Worm (Caenorhabditis elegans) whole organism, L4 larva: Measurements from ENCODE around the gene M04G7.5.
A peak's percentile ranks its signal among the peaks of the same experiment; 100 is the strongest.

ENCODE experiments used
- Y48G9A.11 ChIP-seq: fragments of 200-800 bp; sonication (Bioruptor generic); IDR thresholded peaks from 2 replicates; pipeline ENCODE4 v1.3.6; 2022; ENCODE audit warnings: missing genetic modification reagents, missing genetic modification characterization, missing compliant biosample characterization
- Y75B8A.6 ChIP-seq: fragments of 200-800 bp; sonication (Bioruptor generic); IDR thresholded peaks from 2 replicates; pipeline ENCODE4 v1.3.6; 2022; ENCODE audit warnings: missing genetic modification reagents, missing genetic modification characterization, missing compliant biosample characterization
- aha-1 ChIP-seq: fragments of 150-350 bp; peaks from one replicate; lab custom pipeline; 2014; ENCODE audit warnings: missing biosample characterization, missing genetic modification characterization
- ama-1 ChIP-seq: fragments of 150-350 bp; optimal IDR thresholded peaks from 2 replicates; lab custom pipeline; 2014; ENCODE audit warnings: inconsistent platforms, mixed read lengths
- ceh-82 ChIP-seq: sonication (generic microtip); optimal IDR thresholded peaks from 2 replicates; lab custom pipeline; 2017; ENCODE audit warnings: missing biosample characterization, missing genetic modification characterization
- ces-1 ChIP-seq: fragments of 150-350 bp; sonication (generic microtip); optimal IDR thresholded peaks from 4 replicates; lab custom pipeline; 2014; ENCODE audit warnings: missing biosample characterization, missing genetic modification reagents, missing genetic modification characterization
- ctbp-1 ChIP-seq: fragments of 200-800 bp; sonication (Bioruptor generic); IDR thresholded peaks from 2 replicates; pipeline ENCODE4 v1.3.6; 2022; ENCODE audit warnings: missing genetic modification reagents, missing genetic modification characterization, missing compliant biosample characterization
- daf-16 ChIP-seq, 3 experiments: sonication (generic microtip); optimal IDR thresholded peaks; 2 replicates each; lab custom pipeline; 2016 to 2017; ENCODE audit warnings: missing genetic modification characterization in 3 of 3, missing genetic modification reagents in 3 of 3, mild to moderate bottlenecking in 2 of 3, missing compliant biosample characterization in 2 of 3, missing biosample characterization in 1 of 3, moderate library complexity in 1 of 3
- daf-8 ChIP-seq: fragments of 200-800 bp; sonication (Bioruptor generic); IDR thresholded peaks from 2 replicates; pipeline ENCODE4 v1.3.6; 2022; ENCODE audit warnings: missing genetic modification characterization, missing compliant biosample characterization
- dmd-9 ChIP-seq: fragments of 200-800 bp; sonication (Bioruptor generic); IDR thresholded peaks from 2 replicates; pipeline ENCODE4 v1.3.6; 2022; ENCODE audit warnings: missing genetic modification reagents, missing genetic modification characterization, missing compliant biosample characterization
- dpl-1 ChIP-seq: fragments of 150-350 bp; optimal IDR thresholded peaks from 2 replicates; lab custom pipeline; 2014; ENCODE audit warnings: missing biosample characterization, missing genetic modification reagents, missing genetic modification characterization
- dve-1 ChIP-seq: sonication (generic microtip); optimal IDR thresholded peaks from 2 replicates; lab custom pipeline; 2017; ENCODE audit warnings: antibody characterized with exemption, mild to moderate bottlenecking, missing genetic modification characterization, missing compliant biosample characterization; ENCODE audit not compliant: insufficient read depth
- egl-43 ChIP-seq: fragments of 200-800 bp; sonication (Bioruptor generic); IDR thresholded peaks from 2 replicates; pipeline ENCODE4 v1.3.6; 2022; ENCODE audit warnings: missing genetic modification reagents, missing genetic modification characterization, missing compliant biosample characterization
- fkh-10 ChIP-seq: fragments of 150-350 bp; optimal IDR thresholded peaks from 2 replicates; lab custom pipeline; 2014; ENCODE audit warnings: missing biosample characterization, missing genetic modification reagents, missing genetic modification characterization
- gei-8 ChIP-seq: fragments of 200-800 bp; sonication (Bioruptor generic); optimal IDR thresholded peaks from 2 replicates; lab custom pipeline; 2018; ENCODE audit warnings: mild to moderate bottlenecking, missing genetic modification characterization, missing compliant biosample characterization
- hlh-11 ChIP-seq: fragments of 200-800 bp; sonication (Bioruptor generic); optimal IDR thresholded peaks from 2 replicates; lab custom pipeline; 2018; ENCODE audit warnings: mild to moderate bottlenecking, missing genetic modification characterization, missing compliant biosample characterization
- hlh-30 ChIP-seq: sonication (generic microtip); optimal IDR thresholded peaks from 2 replicates; lab custom pipeline; 2017; ENCODE audit warnings: antibody characterized with exemption, mild to moderate bottlenecking, missing genetic modification characterization, missing compliant biosample characterization; ENCODE audit not compliant: insufficient read depth
- hmg-1.1 ChIP-seq: fragments of 200-800 bp; sonication (Bioruptor generic); IDR thresholded peaks from 2 replicates; pipeline ENCODE4 v1.3.6; 2022; ENCODE audit warnings: missing genetic modification reagents, missing genetic modification characterization, missing compliant biosample characterization
- lin-1 ChIP-seq: fragments of 200-800 bp; sonication (Bioruptor generic); IDR thresholded peaks from 2 replicates; pipeline ENCODE4 v1.3.6; 2022; ENCODE audit warnings: missing genetic modification reagents, missing genetic modification characterization, missing compliant biosample characterization
- lin-15B ChIP-seq: fragments of 150-350 bp; sonication (generic microtip); optimal IDR thresholded peaks from 3 replicates; lab custom pipeline; 2014; ENCODE audit warnings: missing biosample characterization, missing genetic modification characterization
- lin-38 ChIP-seq: fragments of 200-800 bp; sonication (Bioruptor generic); IDR thresholded peaks from 2 replicates; pipeline ENCODE4 v1.3.6; 2022; ENCODE audit warnings: missing genetic modification reagents, missing genetic modification characterization, missing compliant biosample characterization
- lir-3 ChIP-seq: sonication (generic microtip); optimal IDR thresholded peaks from 2 replicates; lab custom pipeline; 2016; ENCODE audit warnings: mild to moderate bottlenecking, missing genetic modification characterization, missing compliant biosample characterization
- mdl-1 ChIP-seq, 2 experiments: fragments of 150-350 bp in 1 of 2; sonication (generic microtip) in 1 of 2; optimal IDR thresholded peaks; 2 replicates each; lab custom pipeline; 2014 to 2017; ENCODE audit warnings: missing biosample characterization in 2 of 2, missing genetic modification characterization in 2 of 2
- mdt-29 ChIP-seq: fragments of 200-800 bp; sonication (Bioruptor generic); IDR thresholded peaks from 2 replicates; pipeline ENCODE4 v1.3.6; 2022; ENCODE audit warnings: missing genetic modification reagents, missing genetic modification characterization, missing compliant biosample characterization
- mes-2 ChIP-seq: sonication (generic microtip); optimal IDR thresholded peaks from 2 replicates; lab custom pipeline; 2016; ENCODE audit warnings: missing genotype, mild to moderate bottlenecking, missing genetic modification characterization, missing compliant biosample characterization; ENCODE audit not compliant: poor library complexity, severe bottlenecking
- mxl-2 ChIP-seq: fragments of 200-800 bp; sonication (Bioruptor generic); conservative IDR thresholded peaks from 2 replicates; pipeline ENCODE4 v1.3.6; 2022; ENCODE audit warnings: missing genetic modification reagents, missing genetic modification characterization, missing compliant biosample characterization
- nhr-102 ChIP-seq: sonication (generic microtip); optimal IDR thresholded peaks from 2 replicates; lab custom pipeline; 2016; ENCODE audit warnings: mild to moderate bottlenecking, missing genetic modification characterization, moderate library complexity, missing compliant biosample characterization
- nhr-11 ChIP-seq: fragments of 150-350 bp; optimal IDR thresholded peaks from 2 replicates; lab custom pipeline; 2014; ENCODE audit warnings: missing biosample characterization, missing genetic modification characterization
- nhr-28 ChIP-seq: fragments of 150-350 bp; optimal IDR thresholded peaks from 2 replicates; lab custom pipeline; 2014; ENCODE audit warnings: missing biosample characterization, missing genetic modification characterization
- nhr-77 ChIP-seq: fragments of 150-350 bp; optimal IDR thresholded peaks from 2 replicates; lab custom pipeline; 2014; ENCODE audit warnings: missing biosample characterization, missing genetic modification characterization
- pqm-1 ChIP-seq: sonication (generic microtip); optimal IDR thresholded peaks from 2 replicates; lab custom pipeline; 2017; ENCODE audit warnings: missing biosample characterization, missing genetic modification characterization
- rbr-2 ChIP-seq: sonication (generic microtip); optimal IDR thresholded peaks from 2 replicates; lab custom pipeline; 2016; ENCODE audit warnings: missing genotype, missing genetic modification characterization, missing compliant biosample characterization
- sdz-12 ChIP-seq: fragments of 200-800 bp; sonication (Bioruptor generic); optimal IDR thresholded peaks from 2 replicates; lab custom pipeline; 2018; ENCODE audit warnings: mild to moderate bottlenecking, missing genetic modification characterization, missing compliant biosample characterization
- snpc-1.2 ChIP-seq: fragments of 200-800 bp; sonication (Bioruptor generic); IDR thresholded peaks from 2 replicates; pipeline ENCODE4 v1.3.6; 2022; ENCODE audit warnings: missing genetic modification reagents, missing genetic modification characterization, missing compliant biosample characterization
- spr-1 ChIP-seq: sonication (generic microtip); optimal IDR thresholded peaks from 2 replicates; lab custom pipeline; 2016; ENCODE audit warnings: mild to moderate bottlenecking, missing genetic modification characterization, missing compliant biosample characterization
- unc-62 ChIP-seq, 3 experiments: fragments of 150-350 bp in 1 of 3; sonication (generic microtip); optimal IDR thresholded peaks in 2 of 3; peaks in 1 of 3; 1 replicate in 1 of 3; 2 replicates in 2 of 3; lab custom pipeline; 2014 to 2017; ENCODE audit warnings: missing biosample characterization in 3 of 3, missing genetic modification characterization in 3 of 3, missing genetic modification reagents in 3 of 3, missing genotype in 1 of 3

M04G7.5 gene

ce11 chrIV:410420-410891 lies 44.4 kb upstream of the M04G7.5 start, which contains the start of gene T07A9.12 (continued):
- TF ChIP-seq lin-38 (GFP tag; lab: Robert Waterston, UW) (peak; percentile 57), nhr-28 (tag; lab: Kevin White, UChicago) (peak; percentile 79), sdz-12 (GFP tag; lab: Kevin White, UChicago) (no peak), mdl-1 (tag; optimal IDR thresholded peaks at IDR 0.05; lab: Kevin White, UChicago) (peak; percentile 38 to 48), egl-43 (GFP tag; lab: Robert Waterston, UW) (no peak), dpl-1 (peak; percentile 68), pqm-1 (tag; lab: Kevin White, UChicago) (peak; percentile 42), spr-1 (tag; lab: Kevin White, UChicago) (no peak), nhr-102 (tag; lab: Kevin White, UChicago) (peak; percentile 4), hlh-30 (tag; lab: Kevin White, UChicago) (peak; percentile 47), dve-1 (tag; lab: Kevin White, UChicago) (peak; percentile 97), lir-3 (no peak), lin-1 (GFP tag; lab: Robert Waterston, UW) (0 out of 2 replicates have a peak, but pooled peaks have one; percentile 11), Y48G9A.11 (no peak), nhr-77 (tag; lab: Kevin White, UChicago) (peak; percentile 28), hlh-11 (tag; lab: Kevin White, UChicago) (peak; percentile 80), nhr-11 (tag; lab: Kevin White, UChicago) (peak; percentile 73), hmg-1.1 (GFP tag; lab: Robert Waterston, UW) (peak; percentile 85), gei-8 (GFP tag; lab: Kevin White, UChicago) (no peak), rbr-2 (tag; lab: Kevin White, UChicago) (peak; percentile 67)
- TF ChIP-seq, all 104 proteins: peak for 30

ce11 chrIV:419674-420073 lies 35.2 kb upstream of the M04G7.5 start, which contains the start of gene eri-1:
eri-1 (minus strand) TSS chrIV:419958.
- TF ChIP-seq mxl-2 (GFP tag; lab: Robert Waterston, UW), result no peak
- TF ChIP-seq snpc-1.2 (GFP tag; lab: Robert Waterston, UW), result peak; percentile 24; the same call in 1 of the 2 replicates
- TF ChIP-seq ama-1, result peak; percentile 6
- TF ChIP-seq mes-2 (tag; lab: Kevin White, UChicago), result peak; percentile 0
- peak; percentile 13 for TF ChIP-seq aha-1 (tag; lab: Kevin White, UChicago)
- 0 out of 2 replicates have a peak, but pooled peaks have one; percentile 12 for TF ChIP-seq mdt-29 (GFP tag; lab: Robert Waterston, UW)

- 0 out of 2 replicates have a peak, but pooled peaks have one; percentile 38 for TF ChIP-seq egl-43 (GFP tag; lab: Robert Waterston, UW)
- TF ChIP-seq fkh-10, result no peak
- TF ChIP-seq lin-38 (GFP tag; lab: Robert Waterston, UW), result no peak
- TF ChIP-seq ctbp-1 (GFP tag; lab: Robert Waterston, UW), result no peak
These were observed 34.2 kb upstream of the M04G7.5 start for ce11 chrIV:420686-421085.

- TF ChIP-seq hmg-1.1 (GFP tag; lab: Robert Waterston, UW) (no peak), unc-62 (GFP tag; optimal IDR thresholded peaks at IDR 0.05 in 1 of 2; lab: Kevin White, UChicago) (peak in 1 of 2 experiments; percentile 19), unc-62 (tag; optimal IDR thresholded peaks at IDR 0.05; lab: Kevin White, UChicago) (no peak), daf-8 (no peak), lin-38 (GFP tag; lab: Robert Waterston, UW) (no peak), lin-15B (tag; lab: Kevin White, UChicago) (no peak), aha-1 (tag; lab: Kevin White, UChicago) (peak; percentile 93)
- TF ChIP-seq, all 104 proteins: peak for 2
These were observed 32.8 kb upstream of the M04G7.5 start for ce11 chrIV:422112-422511.

DNA sequence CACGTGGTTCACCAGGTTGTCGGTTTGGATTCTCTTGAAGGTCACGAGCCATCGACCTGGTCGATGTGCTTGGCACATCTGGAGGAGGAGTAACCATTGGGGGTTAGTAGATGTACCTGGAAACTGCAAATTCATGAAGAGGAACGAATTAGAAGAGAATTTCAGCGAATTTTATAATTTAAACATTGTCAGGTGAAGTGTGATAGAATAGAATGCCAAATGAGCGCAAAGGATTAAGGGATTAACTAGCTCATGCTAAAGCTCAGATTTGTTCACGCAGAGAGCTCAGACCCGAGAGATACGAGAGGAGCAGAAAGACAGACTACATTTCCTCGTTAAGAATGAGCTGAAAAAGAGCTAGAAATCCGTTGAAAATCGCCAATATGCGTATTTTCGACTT lies 29.8 kb upstream of the M04G7.5 start, which contains the start of gene daf-18:
Gene daf-18, minus strand, starts transcription at position 126 of the 400 bp plus-strand sequence.
- TF ChIP-seq daf-16 (GFP tag; optimal IDR thresholded peaks at IDR 0.05; lab: Kevin White, UChicago) (no peak), daf-16 (tag; optimal IDR thresholded peaks at IDR 0.05; lab: Kevin White, UChicago) (no peak), nhr-11 (tag; lab: Kevin White, UChicago) (no peak), dmd-9 (GFP tag; lab: Robert Waterston, UW) (no peak), lin-15B (tag; lab: Kevin White, UChicago) (no peak), aha-1 (tag; lab: Kevin White, UChicago) (no peak), ceh-82 (tag; lab: Kevin White, UChicago) (no peak), Y75B8A.6 (no peak), ces-1 (GFP tag; lab: Kevin White, UChicago) (no peak), nhr-77 (tag; lab: Kevin White, UChicago) (no peak)
